Fruit fly (Drosophila melanogaster) whole organism, wandering third instar larva: ENCODE measurements around the gene Tdh.

ENCODE experiments used
- CG32264 ChIP-seq: fragments of 200-800 bp; sonication (Bioruptor generic); optimal IDR thresholded peaks from 2 replicates; lab custom pipeline; 2016; ENCODE audit warnings: missing biosample characterization, missing genetic modification characterization
- CrebA ChIP-seq: fragments of 200-800 bp; sonication (Bioruptor generic); optimal IDR thresholded peaks from 2 replicates; lab custom pipeline; 2016; ENCODE audit warnings: missing biosample characterization, mild to moderate bottlenecking, missing genetic modification characterization, borderline replicate concordance
- Dif ChIP-seq: fragments of 200-275, 200-300 bp; sonication (Bioruptor generic); optimal IDR thresholded peaks from 2 replicates; lab custom pipeline; 2018; ENCODE audit warnings: missing biosample characterization, missing genetic modification characterization; ENCODE audit not compliant: partially characterized antibody
- GATAd ChIP-seq: sonication (Bioruptor generic); optimal IDR thresholded peaks from 2 replicates; lab custom pipeline; 2016; ENCODE audit warnings: missing biosample characterization, missing genetic modification characterization
- Hnf4 ChIP-seq: fragments of 200-800 bp; sonication (Bioruptor generic); optimal IDR thresholded peaks from 2 replicates; lab custom pipeline; 2016; ENCODE audit warnings: missing biosample characterization, mild to moderate bottlenecking, missing genetic modification characterization
- Hr78 ChIP-seq: fragments of >200 bp; optimal IDR thresholded peaks from 2 replicates; lab custom pipeline; 2017; ENCODE audit warnings: missing biosample characterization, missing genetic modification characterization
- Hr83 ChIP-seq: fragments of 200-300 bp; sonication (Bioruptor generic); optimal IDR thresholded peaks from 2 replicates; lab custom pipeline; 2016; ENCODE audit warnings: missing biosample characterization, mild to moderate bottlenecking, missing genetic modification characterization, moderate library complexity; ENCODE audit not compliant: poor library complexity, severe bottlenecking
- Mio ChIP-seq: sonication (Bioruptor generic); optimal IDR thresholded peaks from 2 replicates; lab custom pipeline; 2016; ENCODE audit warnings: missing biosample characterization, missing genetic modification characterization
- Myc ChIP-seq: fragments of >200 bp; optimal IDR thresholded peaks from 2 replicates; lab custom pipeline; 2017
- N ChIP-seq: fragments of >200 bp; optimal IDR thresholded peaks from 2 replicates; lab custom pipeline; 2018; ENCODE audit warnings: missing biosample characterization, missing external identifiers, missing genetic modification characterization
- OdsH ChIP-seq: fragments of 200-800 bp; sonication (Bioruptor generic); optimal IDR thresholded peaks from 2 replicates; lab custom pipeline; 2016; ENCODE audit warnings: missing biosample characterization, mild to moderate bottlenecking, missing genetic modification characterization
- Rel ChIP-seq, 2 experiments: fragments of 200-800 bp; sonication (Bioruptor generic) in 1 of 2; optimal IDR thresholded peaks; 2 replicates in 1 of 2; 3 replicates in 1 of 2; lab custom pipeline; 2016 to 2019; ENCODE audit warnings: mild to moderate bottlenecking in 2 of 2, missing biosample characterization in 2 of 2, missing genetic modification characterization in 2 of 2, moderate library complexity in 1 of 2
- Sp1 ChIP-seq: fragments of 200-800 bp; sonication (Bioruptor generic); optimal IDR thresholded peaks from 3 replicates; lab custom pipeline; 2019; ENCODE audit warnings: missing biosample characterization, mild to moderate bottlenecking, missing genetic modification characterization, moderate library complexity
- Vsx2 ChIP-seq: fragments of 200-300, 225-300 bp; sonication (Bioruptor generic); optimal IDR thresholded peaks from 2 replicates; lab custom pipeline; 2018; ENCODE audit warnings: missing biosample characterization, missing genetic modification characterization; ENCODE audit not compliant: partially characterized antibody
- br ChIP-seq: fragments of 200-800 bp; sonication (Bioruptor generic); optimal IDR thresholded peaks from 2 replicates; lab custom pipeline; 2016; ENCODE audit warnings: missing biosample characterization, missing genetic modification characterization
- dl ChIP-seq, 2 experiments: fragments of 175-275, 200-275 bp in 1 of 2; fragments of 200-275 bp in 1 of 2; sonication (Bioruptor generic); optimal IDR thresholded peaks; lab custom pipeline; 2018; ENCODE audit warnings: mild to moderate bottlenecking in 2 of 2, missing biosample characterization in 2 of 2, missing genetic modification characterization in 2 of 2, moderate library complexity in 2 of 2; ENCODE audit not compliant: partially characterized antibody in 2 of 2, insufficient read depth in 1 of 2
- dmrt93B ChIP-seq: fragments of 200-800 bp; sonication (Bioruptor generic); optimal IDR thresholded peaks from 2 replicates; lab custom pipeline; 2018; ENCODE audit warnings: missing biosample characterization, mild to moderate bottlenecking, missing genetic modification characterization
- dsf ChIP-seq: sonication (Bioruptor generic); optimal IDR thresholded peaks from 2 replicates; lab custom pipeline; 2016; ENCODE audit warnings: missing biosample characterization, missing genetic modification characterization, borderline replicate concordance
- ey ChIP-seq: fragments of 200-800 bp; sonication (Bioruptor generic); optimal IDR thresholded peaks from 2 replicates; lab custom pipeline; 2016; ENCODE audit warnings: missing biosample characterization, missing genetic modification characterization
- foxo ChIP-seq, 2 experiments: fragments of 200-800 bp; sonication (Bioruptor generic); optimal IDR thresholded peaks; 2 replicates in 1 of 2; 3 replicates in 1 of 2; lab custom pipeline; 2016 to 2017; ENCODE audit warnings: missing biosample characterization in 2 of 2, missing genetic modification characterization in 2 of 2
- h ChIP-seq: fragments of 200-800 bp; sonication (Bioruptor generic); optimal IDR thresholded peaks from 3 replicates; lab custom pipeline; 2016; ENCODE audit warnings: missing biosample characterization, mild to moderate bottlenecking, missing genetic modification characterization
- jim ChIP-seq: fragments of 175-275, 200-325 bp; sonication (Bioruptor generic); optimal IDR thresholded peaks from 2 replicates; lab custom pipeline; 2016; ENCODE audit warnings: missing biosample characterization, mild to moderate bottlenecking, missing genetic modification characterization
- lola ChIP-seq: fragments of >200 bp; optimal IDR thresholded peaks from 2 replicates; lab custom pipeline; 2017; ENCODE audit warnings: missing biosample characterization, missing genetic modification characterization
- pan ChIP-seq: fragments of >200 bp; optimal IDR thresholded peaks from 2 replicates; lab custom pipeline; 2017
- psq ChIP-seq: fragments of 200-800 bp; sonication (Bioruptor generic); optimal IDR thresholded peaks from 3 replicates; lab custom pipeline; 2017; ENCODE audit warnings: missing biosample characterization, mild to moderate bottlenecking, missing genetic modification characterization, moderate library complexity
- rgr ChIP-seq: fragments of 200-800 bp; sonication (Bioruptor generic); optimal IDR thresholded peaks from 3 replicates; lab custom pipeline; 2016; ENCODE audit warnings: missing biosample characterization, mild to moderate bottlenecking, missing genetic modification characterization
- sage ChIP-seq: fragments of 200-800 bp; sonication (Bioruptor generic); optimal IDR thresholded peaks from 2 replicates; lab custom pipeline; 2016; ENCODE audit warnings: missing biosample characterization, mild to moderate bottlenecking, missing genetic modification characterization
- sv ChIP-seq: fragments of 200-800 bp; sonication (Bioruptor generic); optimal IDR thresholded peaks from 3 replicates; lab custom pipeline; 2016; ENCODE audit warnings: missing biosample characterization, missing genetic modification characterization
- tai ChIP-seq: sonication (Bioruptor generic); optimal IDR thresholded peaks from 2 replicates; lab custom pipeline; 2016; ENCODE audit warnings: missing biosample characterization, missing genetic modification characterization
- usp ChIP-seq: fragments of >200 bp; optimal IDR thresholded peaks from 2 replicates; lab custom pipeline; 2017; ENCODE audit warnings: missing biosample characterization, missing genetic modification characterization
- woc ChIP-seq: sonication (Bioruptor generic); optimal IDR thresholded peaks from 2 replicates; lab custom pipeline; 2016; ENCODE audit warnings: missing biosample characterization, mild to moderate bottlenecking, missing genetic modification characterization

Tdh gene

dm6 chr3L:20460383-20460782 is 6.4 kb upstream of the Tdh start, which contains the start of gene mag:
TSS of gene mag (plus strand) at chr3L:20460683.
- TF ChIP-seq woc (GFP tag; lab: Kevin White, UChicago) (no peak), Vsx2 (GFP tag; lab: Kevin White, UChicago) (no peak), dmrt93B (GFP tag; lab: Kevin White, UChicago) (no peak), br (GFP tag; lab: Kevin White, UChicago) (no peak), usp (no peak), h (GFP tag; lab: Kevin White, UChicago) (no peak), Hr83 (GFP tag; lab: Kevin White, UChicago) (no peak), psq (GFP tag; lab: Kevin White, UChicago) (no peak), sage (GFP tag; lab: Kevin White, UChicago) (no peak), dsf (GFP tag; lab: Kevin White, UChicago) (no peak), CrebA (no peak), OdsH (GFP tag; lab: Kevin White, UChicago) (no peak), lola (GFP tag; lab: Kevin White, UChicago) (no peak)

- TF ChIP-seq psq (GFP tag; lab: Kevin White, UChicago) (no peak), Vsx2 (GFP tag; lab: Kevin White, UChicago) (no peak), ey (GFP tag; lab: Kevin White, UChicago) (no peak), N (no peak), Hnf4 (GFP tag; lab: Kevin White, UChicago) (no peak), usp (no peak), dsf (GFP tag; lab: Kevin White, UChicago) (no peak), lola (GFP tag; lab: Kevin White, UChicago) (no peak)
Measured at dm6 chr3L:20462391-20462790, 4.4 kb upstream of the Tdh start.

- no peak for TF ChIP-seq Dif (GFP tag; lab: Kevin White, UChicago)
- no peak for TF ChIP-seq foxo (GFP tag; optimal IDR thresholded peaks at IDR 0.05; lab: Kevin White, UChicago)
- TF ChIP-seq Hr78 (GFP tag; lab: Kevin White, UChicago) = no peak
- TF ChIP-seq Vsx2 (GFP tag; lab: Kevin White, UChicago) = no peak
- no peak for TF ChIP-seq rgr (GFP tag; lab: Kevin White, UChicago)
- no peak for TF ChIP-seq GATAd (GFP tag; lab: Kevin White, UChicago)
- TF ChIP-seq pan (lab: Kevin White, UChicago) = no peak
- no peak for TF ChIP-seq Myc (lab: Kevin White, UChicago)
- no peak for TF ChIP-seq dmrt93B (GFP tag; lab: Kevin White, UChicago)
- TF ChIP-seq sv (GFP tag; lab: Kevin White, UChicago) = no peak
- no peak for TF ChIP-seq lola (GFP tag; lab: Kevin White, UChicago)
- TF ChIP-seq CG32264 (GFP tag; lab: Kevin White, UChicago) = no peak
- no peak for TF ChIP-seq N
- no peak for TF ChIP-seq ey (GFP tag; lab: Kevin White, UChicago)
- TF ChIP-seq jim (GFP tag; lab: Kevin White, UChicago) = no peak
- no peak for TF ChIP-seq tai (GFP tag; lab: Kevin White, UChicago)
Measured at dm6 chr3L:20464677-20465076, 2.1 kb upstream of the Tdh start, which contains the start of gene atk. TSS of gene atk (minus strand) at chr3L:20464862.

- TF ChIP-seq foxo (GFP tag; optimal IDR thresholded peaks at IDR 0.05; lab: Kevin White, UChicago) (no peak), Rel (GFP tag; optimal IDR thresholded peaks at IDR 0.05; lab: Kevin White, UChicago) (no peak), Rel (tag; optimal IDR thresholded peaks at IDR 0.05; lab: Kevin White, UChicago) (no peak), sv (GFP tag; lab: Kevin White, UChicago) (no peak), Myc (lab: Kevin White, UChicago) (no peak), Mio (GFP tag; lab: Kevin White, UChicago) (no peak), Sp1 (GFP tag; lab: Kevin White, UChicago) (no peak), dl (GFP tag; optimal IDR thresholded peaks at IDR 0.05; lab: Kevin White, UChicago; ENCODE audit: insufficient read depth in 1 of 2, partially characterized antibody in 2 of 2) (no peak), CG32264 (GFP tag; lab: Kevin White, UChicago) (no peak)
- TF ChIP-seq, all 38 proteins: peak for 0
Measured at dm6 chr3L:20465941-20466340, 803 bp upstream of the Tdh start, which contains the start of gene CG42764. TSS of gene CG42764 (minus strand) at chr3L:20466041.
